Worm (Caenorhabditis elegans) whole organism, late embryonic: ENCODE measurements around the gene fbxa-51.

Source experiments
- Y22D7AL.16 ChIP-seq: sonication (generic microtip); optimal IDR thresholded peaks from 2 replicates; lab custom pipeline; 2016; ENCODE audit warnings: missing genetic modification characterization, missing compliant biosample characterization
- ahr-1 ChIP-seq: sonication (generic microtip); optimal IDR thresholded peaks from 2 replicates; lab custom pipeline; 2016; ENCODE audit warnings: missing genetic modification characterization, missing compliant biosample characterization
- ceh-19 ChIP-seq: fragments of 200-800 bp; sonication (Bioruptor generic); optimal IDR thresholded peaks from 2 replicates; lab custom pipeline; 2018; ENCODE audit warnings: mild to moderate bottlenecking, missing genetic modification characterization, missing compliant biosample characterization
- ceh-2 ChIP-seq: sonication (generic microtip); optimal IDR thresholded peaks from 2 replicates; lab custom pipeline; 2016; ENCODE audit warnings: missing genotype, missing genetic modification characterization, missing compliant biosample characterization
- ceh-30 ChIP-seq: fragments of 150-350 bp; optimal IDR thresholded peaks from 2 replicates; lab custom pipeline; 2014; ENCODE audit warnings: missing biosample characterization, missing genetic modification characterization
- ceh-31 ChIP-seq: sonication (generic microtip); optimal IDR thresholded peaks from 2 replicates; lab custom pipeline; 2016; ENCODE audit warnings: missing genetic modification characterization, missing compliant biosample characterization
- ceh-45 ChIP-seq: fragments of 200-800 bp; sonication (Bioruptor generic); IDR thresholded peaks from 2 replicates; pipeline ENCODE4 v1.3.6; 2022; ENCODE audit warnings: missing genetic modification reagents, missing genetic modification characterization, missing compliant biosample characterization
- ceh-48 ChIP-seq: sonication (generic microtip); optimal IDR thresholded peaks from 2 replicates; lab custom pipeline; 2016; ENCODE audit warnings: missing genetic modification characterization, inconsistent platforms, missing compliant biosample characterization
- ceh-6 ChIP-seq: fragments of 200-800 bp; sonication (Bioruptor generic); optimal IDR thresholded peaks from 2 replicates; lab custom pipeline; 2018; ENCODE audit warnings: mild to moderate bottlenecking, missing genetic modification characterization, missing compliant biosample characterization
- ceh-9 ChIP-seq: sonication (generic microtip); optimal IDR thresholded peaks from 2 replicates; lab custom pipeline; 2016; ENCODE audit warnings: mild to moderate bottlenecking, missing genetic modification characterization, inconsistent platforms, missing compliant biosample characterization
- che-1 ChIP-seq: sonication (generic microtip); optimal IDR thresholded peaks from 2 replicates; lab custom pipeline; 2016; ENCODE audit warnings: mild to moderate bottlenecking, missing genetic modification characterization, missing compliant biosample characterization
- dmd-4 ChIP-seq: sonication (generic microtip); optimal IDR thresholded peaks from 2 replicates; lab custom pipeline; 2016; ENCODE audit warnings: borderline replicate concordance, missing genetic modification characterization, missing compliant biosample characterization
- dve-1 ChIP-seq: sonication (generic microtip); optimal IDR thresholded peaks from 2 replicates; lab custom pipeline; 2017; ENCODE audit warnings: antibody characterized with exemption, mild to moderate bottlenecking, missing genetic modification characterization, missing compliant biosample characterization
- elt-2 ChIP-seq: sonication (generic microtip); optimal IDR thresholded peaks from 2 replicates; lab custom pipeline; 2016; ENCODE audit warnings: missing genetic modification reagents, missing genetic modification characterization, missing compliant biosample characterization
- elt-4 ChIP-seq: sonication (generic microtip); optimal IDR thresholded peaks from 2 replicates; lab custom pipeline; 2016; ENCODE audit warnings: missing genetic modification characterization, missing compliant biosample characterization
- eyg-1 ChIP-seq: sonication (generic microtip); optimal IDR thresholded peaks from 2 replicates; lab custom pipeline; 2016; ENCODE audit warnings: missing genotype, missing genetic modification characterization, missing compliant biosample characterization
- fkh-10 ChIP-seq: fragments of 150-350 bp; optimal IDR thresholded peaks from 2 replicates; lab custom pipeline; 2014; ENCODE audit warnings: missing biosample characterization, missing genetic modification reagents, missing genetic modification characterization
- fkh-6 ChIP-seq: sonication (generic microtip); optimal IDR thresholded peaks from 2 replicates; lab custom pipeline; 2016; ENCODE audit warnings: missing genetic modification characterization, missing compliant biosample characterization
- hlh-13 ChIP-seq: fragments of 200-800 bp; sonication (Bioruptor generic); optimal IDR thresholded peaks from 2 replicates; lab custom pipeline; 2018; ENCODE audit warnings: mild to moderate bottlenecking, missing genetic modification characterization, missing compliant biosample characterization
- hlh-15 ChIP-seq: sonication (generic microtip); optimal IDR thresholded peaks from 2 replicates; lab custom pipeline; 2016; ENCODE audit warnings: missing genetic modification characterization, missing compliant biosample characterization
- hlh-6 ChIP-seq: sonication (generic microtip); optimal IDR thresholded peaks from 2 replicates; lab custom pipeline; 2016; ENCODE audit warnings: missing genotype, missing genetic modification characterization, missing compliant biosample characterization
- hlh-8 ChIP-seq: sonication (generic microtip); optimal IDR thresholded peaks from 2 replicates; lab custom pipeline; 2016; ENCODE audit warnings: missing genotype, missing genetic modification characterization, missing compliant biosample characterization
- lin-11 ChIP-seq: fragments of 200-800 bp; sonication (Bioruptor generic); optimal IDR thresholded peaks from 2 replicates; lab custom pipeline; 2018; ENCODE audit warnings: mild to moderate bottlenecking, missing genetic modification characterization, missing compliant biosample characterization
- nfya-1 ChIP-seq: sonication (generic microtip); optimal IDR thresholded peaks from 2 replicates; lab custom pipeline; 2017; ENCODE audit warnings: missing genetic modification characterization, mild to moderate bottlenecking, missing compliant biosample characterization, antibody characterized with exemption, moderate library complexity
- nhr-232 ChIP-seq: sonication (generic microtip); optimal IDR thresholded peaks from 2 replicates; lab custom pipeline; 2016; ENCODE audit warnings: missing genetic modification characterization, missing compliant biosample characterization
- npax-4 ChIP-seq: sonication (generic microtip); optimal IDR thresholded peaks from 2 replicates; lab custom pipeline; 2016; ENCODE audit warnings: missing genetic modification characterization, missing compliant biosample characterization
- odd-2 ChIP-seq: sonication (generic microtip); optimal IDR thresholded peaks from 2 replicates; lab custom pipeline; 2017; ENCODE audit warnings: antibody characterized with exemption, mild to moderate bottlenecking, missing genetic modification characterization, missing compliant biosample characterization
- pat-9 ChIP-seq: fragments of 200-800 bp; sonication (Bioruptor generic); optimal IDR thresholded peaks from 2 replicates; lab custom pipeline; 2018; ENCODE audit warnings: mild to moderate bottlenecking, missing genetic modification characterization, moderate library complexity, missing compliant biosample characterization
- pax-1 ChIP-seq: fragments of 150-350 bp; optimal IDR thresholded peaks from 2 replicates; lab custom pipeline; 2014; ENCODE audit warnings: missing biosample characterization, missing genetic modification characterization
- pha-2 ChIP-seq: sonication (generic microtip); optimal IDR thresholded peaks from 2 replicates; lab custom pipeline; 2017; ENCODE audit warnings: mild to moderate bottlenecking, missing genetic modification characterization, missing compliant biosample characterization
- pha-4 ChIP-seq: fragments of 150-350 bp; optimal IDR thresholded peaks from 2 replicates; lab custom pipeline; 2018; ENCODE audit warnings: missing biosample characterization, missing genetic modification reagents, missing genetic modification characterization
- pqm-1 ChIP-seq: sonication (generic microtip); optimal IDR thresholded peaks from 2 replicates; lab custom pipeline; 2016; ENCODE audit warnings: missing genetic modification characterization, missing compliant biosample characterization
- pros-1 ChIP-seq: fragments of 150-350 bp; optimal IDR thresholded peaks from 2 replicates; lab custom pipeline; 2014; ENCODE audit warnings: missing biosample characterization, missing genetic modification reagents, missing genetic modification characterization
- rnt-1 ChIP-seq: sonication (generic microtip); optimal IDR thresholded peaks from 2 replicates; lab custom pipeline; 2016; ENCODE audit warnings: missing genetic modification characterization, missing compliant biosample characterization
- sox-2 ChIP-seq: fragments of 200-800 bp; sonication (Bioruptor generic); IDR thresholded peaks from 2 replicates; pipeline ENCODE4 v1.3.6; 2022; ENCODE audit warnings: missing genetic modification reagents, missing genetic modification characterization, missing compliant biosample characterization
- sox-4 ChIP-seq: sonication (generic microtip); optimal IDR thresholded peaks from 2 replicates; lab custom pipeline; 2017; ENCODE audit warnings: mild to moderate bottlenecking, missing genetic modification characterization, inconsistent platforms, missing compliant biosample characterization
- tbx-2 ChIP-seq: sonication (generic microtip); optimal IDR thresholded peaks from 2 replicates; lab custom pipeline; 2016; ENCODE audit warnings: missing genetic modification characterization, missing compliant biosample characterization
- tbx-7 ChIP-seq: sonication (generic microtip); optimal IDR thresholded peaks from 2 replicates; lab custom pipeline; 2016; ENCODE audit warnings: missing genotype, missing genetic modification characterization, missing compliant biosample characterization
- ttx-3 ChIP-seq: sonication (generic microtip); optimal IDR thresholded peaks from 2 replicates; lab custom pipeline; 2016; ENCODE audit warnings: missing genetic modification reagents, missing genetic modification characterization, missing compliant biosample characterization
- unc-3 ChIP-seq, 2 experiments: fragments of 200-800 bp in 1 of 2; sonication (Bioruptor generic) in 1 of 2; sonication (generic microtip) in 1 of 2; conservative IDR thresholded peaks in 1 of 2; optimal IDR thresholded peaks in 1 of 2; 2 replicates each; pipeline versions ENCODE4 v1.3.6 to Lab custom; 2016 to 2022; ENCODE audit warnings: missing compliant biosample characterization in 2 of 2, missing genetic modification characterization in 2 of 2, missing genetic modification reagents in 1 of 2
- unc-55 ChIP-seq: sonication (generic microtip); optimal IDR thresholded peaks from 2 replicates; lab custom pipeline; 2017; ENCODE audit warnings: missing biosample characterization, missing genetic modification reagents, missing genetic modification characterization
- unc-86 ChIP-seq: sonication (generic microtip); optimal IDR thresholded peaks from 2 replicates; lab custom pipeline; 2016; ENCODE audit warnings: missing genetic modification characterization, missing compliant biosample characterization
- zip-5 ChIP-seq: sonication (generic microtip); optimal IDR thresholded peaks from 2 replicates; lab custom pipeline; 2016; ENCODE audit warnings: missing genetic modification characterization, missing compliant biosample characterization

fbxa-51 gene

ce11 chrIII:961948-962347 is at the start of gene fbxa-51:
Gene fbxa-51, plus strand, starts transcription at chrIII:962269.
- TF ChIP-seq Y22D7AL.16 (no peak), npax-4 (no peak), ttx-3 (tag; lab: Kevin White, UChicago) (no peak), che-1 (tag; lab: Kevin White, UChicago) (no peak), zip-5 (no peak), pat-9 (tag; lab: Kevin White, UChicago) (no peak), ahr-1 (tag; lab: Kevin White, UChicago) (no peak)

- TF ChIP-seq ceh-30 (tag; lab: Kevin White, UChicago) (no peak), fkh-10 (GFP tag; lab: Kevin White, UChicago) (no peak), hlh-8 (no peak), lin-11 (tag; lab: Kevin White, UChicago) (no peak), elt-4 (no peak), ttx-3 (tag; lab: Kevin White, UChicago) (no peak), zip-5 (no peak), odd-2 (tag; lab: Kevin White, UChicago) (no peak), pha-4 (tag; lab: Kevin White, UChicago) (no peak), hlh-15 (tag; lab: Kevin White, UChicago) (no peak), tbx-2 (tag; lab: Kevin White, UChicago) (no peak), npax-4 (no peak), ceh-19 (no peak), elt-2 (no peak), hlh-13 (GFP tag; lab: Kevin White, UChicago) (no peak), pax-1 (tag; lab: Kevin White, UChicago) (no peak)
Measured at ce11 chrIII:916897-917296, 45.2 kb upstream of the fbxa-51 start, which contains the start of gene idpp-13. Gene idpp-13, minus strand, starts transcription at chrIII:916997.

ce11 chrIII:919322-919721 is 42.7 kb upstream of the fbxa-51 start, which contains the start of gene F23H11.7:
Gene F23H11.7, minus strand, starts transcription at chrIII:919422.
- no peak for TF ChIP-seq nfya-1 (tag; lab: Kevin White, UChicago)
- TF ChIP-seq hlh-6 (tag; lab: Kevin White, UChicago): no peak
- TF ChIP-seq zip-5: no peak
- no peak for TF ChIP-seq pat-9 (tag; lab: Kevin White, UChicago)
- no peak for TF ChIP-seq elt-2
- no peak for TF ChIP-seq ceh-9 (tag; lab: Kevin White, UChicago)
- no peak for TF ChIP-seq ceh-45
- no peak for TF ChIP-seq dve-1
- no peak for TF ChIP-seq unc-86 (tag; lab: Kevin White, UChicago)
- no peak for TF ChIP-seq dmd-4 (tag; lab: Kevin White, UChicago)
- TF ChIP-seq pqm-1 (tag; lab: Kevin White, UChicago): no peak
- TF ChIP-seq sox-2 (GFP tag; lab: Robert Waterston, UW): no peak
- no peak for TF ChIP-seq tbx-7 (tag; lab: Kevin White, UChicago)
- TF ChIP-seq rnt-1 (tag; lab: Kevin White, UChicago): no peak
- TF ChIP-seq npax-4: no peak
- no peak for TF ChIP-seq pha-2 (tag; lab: Kevin White, UChicago)
- TF ChIP-seq ttx-3 (tag; lab: Kevin White, UChicago): no peak

- TF ChIP-seq dmd-4 (tag; lab: Kevin White, UChicago): no peak
- no peak for TF ChIP-seq fkh-10 (GFP tag; lab: Kevin White, UChicago)
- TF ChIP-seq nhr-232 (tag; lab: Kevin White, UChicago): no peak
- no peak for TF ChIP-seq npax-4
- no peak for TF ChIP-seq ceh-48 (tag; lab: Kevin White, UChicago)
- no peak for TF ChIP-seq ahr-1 (tag; lab: Kevin White, UChicago)
- TF ChIP-seq dve-1: no peak
- TF ChIP-seq ceh-6 (GFP tag; lab: Kevin White, UChicago): no peak
- no peak for TF ChIP-seq rnt-1 (tag; lab: Kevin White, UChicago)
- no peak for TF ChIP-seq pros-1 (tag; lab: Kevin White, UChicago)
- TF ChIP-seq fkh-6 (tag; lab: Kevin White, UChicago): no peak
- no peak for TF ChIP-seq unc-55 (GFP tag; lab: Kevin White, UChicago)
- no peak for TF ChIP-seq sox-4 (tag; lab: Kevin White, UChicago)
- no peak for TF ChIP-seq ceh-2 (tag; lab: Kevin White, UChicago)
- no peak for TF ChIP-seq eyg-1 (tag; lab: Kevin White, UChicago)
- TF ChIP-seq unc-3 (GFP tag; conservative IDR thresholded peaks at IDR 0.05; lab: Robert Waterston, UW): no peak
- no peak for TF ChIP-seq unc-3 (tag; optimal IDR thresholded peaks at IDR 0.05; lab: Kevin White, UChicago)
- no peak for TF ChIP-seq hlh-13 (GFP tag; lab: Kevin White, UChicago)
- TF ChIP-seq ceh-31: no peak
- TF ChIP-seq Y22D7AL.16: no peak
Measured at ce11 chrIII:926216-926615, 35.9 kb upstream of the fbxa-51 start, which contains the start of gene pef-1. Gene pef-1, minus strand, starts transcription at chrIII:926316.
